Fruit fly (Drosophila melanogaster): ENCODE results near the gene CG14441.

dm6 chrX:6708138-6708537 is 8.8 kb downstream of the CG14441 start:
- TF ChIP-seq CG2889 (GFP tag; IDR thresholded peaks at IDR 0.05) (no peak), CG5245 (GFP tag; optimal IDR thresholded peaks at IDR 0.05) (no peak), CG10431 (GFP tag; optimal IDR thresholded peaks at IDR 0.05) (no peak)

All from whole organism, embryonic.